Worm (Caenorhabditis elegans): ENCODE data around the gene C05B5.16.

The C05B5.16 gene

ce11 chrIII:10023452-10023851 is 11.2 kb downstream of the C05B5.16 start, which contains the start of gene ins-21:
TSS of gene ins-21 (plus strand) at chrIII:10023752.
- TF ChIP-seq scrt-1 (GFP tag; IDR thresholded peaks at IDR 0.05) = no peak
- TF ChIP-seq flt-1 (GFP tag; IDR thresholded peaks at IDR 0.05) = no peak
- TF ChIP-seq B0310.2 (tag; optimal IDR thresholded peaks at IDR 0.05) = no peak
- no peak for TF ChIP-seq ets-7 (tag; optimal IDR thresholded peaks at IDR 0.05)
- no peak for TF ChIP-seq aly-1 (tag; optimal IDR thresholded peaks at IDR 0.05)
- TF ChIP-seq tbx-37 (GFP tag; conservative IDR thresholded peaks at IDR 0.05) = no peak
- no peak for TF ChIP-seq tbx-11 (GFP tag; IDR thresholded peaks at IDR 0.05)
- TF ChIP-seq F13C5.2 (tag; optimal IDR thresholded peaks at IDR 0.05) = no peak
- no peak for TF ChIP-seq hmg-4 (GFP tag; optimal IDR thresholded peaks at IDR 0.05)

ce11 chrIII:10025989-10026388 is 13.8 kb downstream of the C05B5.16 start, which contains the start of gene ins-22:
TSS of gene ins-22 (plus strand) at chrIII:10026289.
- TF ChIP-seq aly-1 (tag; optimal IDR thresholded peaks at IDR 0.05) (no peak), tbx-37 (GFP tag; conservative IDR thresholded peaks at IDR 0.05) (no peak), scrt-1 (GFP tag; IDR thresholded peaks at IDR 0.05) (no peak), sea-1 (GFP tag; conservative IDR thresholded peaks at IDR 0.05) (no peak), hmg-4 (GFP tag; optimal IDR thresholded peaks at IDR 0.05) (no peak), flt-1 (GFP tag; IDR thresholded peaks at IDR 0.05) (no peak), ceh-13 (GFP tag; optimal IDR thresholded peaks at IDR 0.05) (no peak), B0310.2 (tag; optimal IDR thresholded peaks at IDR 0.05) (no peak), hmbx-1 (tag; optimal IDR thresholded peaks at IDR 0.05) (no peak), tbx-11 (GFP tag; IDR thresholded peaks at IDR 0.05) (no peak), ama-1 (optimal IDR thresholded peaks at IDR 0.05) (no peak), ets-7 (tag; optimal IDR thresholded peaks at IDR 0.05) (no peak), F13C5.2 (tag; optimal IDR thresholded peaks at IDR 0.05) (no peak), ceh-36 (tag; optimal IDR thresholded peaks at IDR 0.05) (no peak)

- TF ChIP-seq tbx-37 (GFP tag; conservative IDR thresholded peaks at IDR 0.05) (no peak), F13C5.2 (tag; optimal IDR thresholded peaks at IDR 0.05) (no peak), sea-1 (GFP tag; conservative IDR thresholded peaks at IDR 0.05) (no peak), tbx-11 (GFP tag; IDR thresholded peaks at IDR 0.05) (no peak), hmg-4 (GFP tag; optimal IDR thresholded peaks at IDR 0.05) (no peak), tra-4 (tag; optimal IDR thresholded peaks at IDR 0.05) (no peak), ama-1 (optimal IDR thresholded peaks at IDR 0.05) (no peak), ceh-36 (tag; optimal IDR thresholded peaks at IDR 0.05) (no peak), pes-1 (GFP tag; IDR thresholded peaks at IDR 0.05) (no peak), ceh-13 (GFP tag; optimal IDR thresholded peaks at IDR 0.05) (no peak), ets-7 (tag; optimal IDR thresholded peaks at IDR 0.05) (no peak), aly-1 (tag; optimal IDR thresholded peaks at IDR 0.05) (no peak), hnd-1 (tag; optimal IDR thresholded peaks at IDR 0.05) (no peak), B0310.2 (tag; optimal IDR thresholded peaks at IDR 0.05) (no peak), flt-1 (GFP tag; IDR thresholded peaks at IDR 0.05) (no peak), hmbx-1 (tag; optimal IDR thresholded peaks at IDR 0.05) (no peak)
Observed at ce11 chrIII:10027947-10028346, 15.7 kb downstream of the C05B5.16 start, which contains the start of gene ins-23. TSS of gene ins-23 (plus strand) at chrIII:10028247.

- no peak for TF ChIP-seq tbx-37 (GFP tag; conservative IDR thresholded peaks at IDR 0.05)
- TF ChIP-seq tbx-11 (GFP tag; IDR thresholded peaks at IDR 0.05) = no peak
- no peak for TF ChIP-seq ama-1 (optimal IDR thresholded peaks at IDR 0.05)
- TF ChIP-seq F13C5.2 (tag; optimal IDR thresholded peaks at IDR 0.05) = no peak
- no peak for TF ChIP-seq scrt-1 (GFP tag; IDR thresholded peaks at IDR 0.05)
- TF ChIP-seq ets-7 (tag; optimal IDR thresholded peaks at IDR 0.05) = no peak
- no peak for TF ChIP-seq hnd-1 (tag; optimal IDR thresholded peaks at IDR 0.05)
- no peak for TF ChIP-seq flt-1 (GFP tag; IDR thresholded peaks at IDR 0.05)
- no peak for TF ChIP-seq sea-1 (GFP tag; conservative IDR thresholded peaks at IDR 0.05)
- no peak for TF ChIP-seq tra-4 (tag; optimal IDR thresholded peaks at IDR 0.05)
- no peak for TF ChIP-seq B0310.2 (tag; optimal IDR thresholded peaks at IDR 0.05)
- TF ChIP-seq aly-1 (tag; optimal IDR thresholded peaks at IDR 0.05) = no peak
- no peak for TF ChIP-seq hmg-4 (GFP tag; optimal IDR thresholded peaks at IDR 0.05)
- TF ChIP-seq hmbx-1 (tag; optimal IDR thresholded peaks at IDR 0.05) = no peak
Observed at ce11 chrIII:10030549-10030948, 18.3 kb downstream of the C05B5.16 start, which contains the start of gene M04D8.4. TSS of gene M04D8.4 (minus strand) at chrIII:10030649.

- TF ChIP-seq flt-1 (GFP tag; IDR thresholded peaks at IDR 0.05) (no peak), scrt-1 (GFP tag; IDR thresholded peaks at IDR 0.05) (no peak), aly-1 (tag; optimal IDR thresholded peaks at IDR 0.05) (no peak), hnd-1 (tag; optimal IDR thresholded peaks at IDR 0.05) (no peak), ets-7 (tag; optimal IDR thresholded peaks at IDR 0.05) (no peak), tbx-37 (GFP tag; conservative IDR thresholded peaks at IDR 0.05) (no peak), ceh-13 (GFP tag; optimal IDR thresholded peaks at IDR 0.05) (no peak), hmbx-1 (tag; optimal IDR thresholded peaks at IDR 0.05) (no peak), B0310.2 (tag; optimal IDR thresholded peaks at IDR 0.05) (no peak), tbx-11 (GFP tag; IDR thresholded peaks at IDR 0.05) (no peak), pes-1 (GFP tag; IDR thresholded peaks at IDR 0.05) (no peak), hmg-4 (GFP tag; optimal IDR thresholded peaks at IDR 0.05) (no peak), sea-1 (GFP tag; conservative IDR thresholded peaks at IDR 0.05) (no peak), tra-4 (tag; optimal IDR thresholded peaks at IDR 0.05) (no peak), ama-1 (optimal IDR thresholded peaks at IDR 0.05) (no peak), ceh-36 (tag; optimal IDR thresholded peaks at IDR 0.05) (no peak), F13C5.2 (tag; optimal IDR thresholded peaks at IDR 0.05) (no peak)
Observed at ce11 chrIII:10033213-10033612, 21.0 kb downstream of the C05B5.16 start, which contains the start of gene M04D8.5. TSS of gene M04D8.5 (minus strand) at chrIII:10033313.

- TF ChIP-seq hmbx-1 (tag; optimal IDR thresholded peaks at IDR 0.05) = no peak
- no peak for TF ChIP-seq ceh-13 (GFP tag; optimal IDR thresholded peaks at IDR 0.05)
- TF ChIP-seq hnd-1 (tag; optimal IDR thresholded peaks at IDR 0.05) = no peak
Observed at ce11 chrIII:10033881-10034280, 21.6 kb downstream of the C05B5.16 start, which contains the start of gene M04D8.8. TSS of gene M04D8.8 (plus strand) at chrIII:10034181.

ce11 chrIII:10035783-10036182 is 23.5 kb downstream of the C05B5.16 start, which contains the start of gene xbx-3:
TSS of gene xbx-3 (plus strand) at chrIII:10035945.
- TF ChIP-seq tbx-37 (GFP tag; conservative IDR thresholded peaks at IDR 0.05) (no peak), scrt-1 (GFP tag; IDR thresholded peaks at IDR 0.05) (no peak), flt-1 (GFP tag; IDR thresholded peaks at IDR 0.05) (no peak), tra-4 (tag; optimal IDR thresholded peaks at IDR 0.05) (no peak), ama-1 (optimal IDR thresholded peaks at IDR 0.05) (no peak), hnd-1 (tag; optimal IDR thresholded peaks at IDR 0.05) (no peak), pes-1 (GFP tag; IDR thresholded peaks at IDR 0.05) (no peak), ceh-13 (GFP tag; optimal IDR thresholded peaks at IDR 0.05) (no peak)
